Worm (Caenorhabditis elegans) whole organism, dauer: ENCODE data around the gene kbp-2.

Experiments used
- unc-62 ChIP-seq: sonication (generic microtip); optimal IDR thresholded peaks from 2 replicates; lab custom pipeline; 2017; ENCODE audit warnings: missing biosample characterization, missing genetic modification reagents, missing genetic modification characterization

kbp-2 gene

ce11 chrIII:4918906-4919305 is 15.2 kb upstream of the kbp-2 start:
- no peak for TF ChIP-seq unc-62

DNA sequence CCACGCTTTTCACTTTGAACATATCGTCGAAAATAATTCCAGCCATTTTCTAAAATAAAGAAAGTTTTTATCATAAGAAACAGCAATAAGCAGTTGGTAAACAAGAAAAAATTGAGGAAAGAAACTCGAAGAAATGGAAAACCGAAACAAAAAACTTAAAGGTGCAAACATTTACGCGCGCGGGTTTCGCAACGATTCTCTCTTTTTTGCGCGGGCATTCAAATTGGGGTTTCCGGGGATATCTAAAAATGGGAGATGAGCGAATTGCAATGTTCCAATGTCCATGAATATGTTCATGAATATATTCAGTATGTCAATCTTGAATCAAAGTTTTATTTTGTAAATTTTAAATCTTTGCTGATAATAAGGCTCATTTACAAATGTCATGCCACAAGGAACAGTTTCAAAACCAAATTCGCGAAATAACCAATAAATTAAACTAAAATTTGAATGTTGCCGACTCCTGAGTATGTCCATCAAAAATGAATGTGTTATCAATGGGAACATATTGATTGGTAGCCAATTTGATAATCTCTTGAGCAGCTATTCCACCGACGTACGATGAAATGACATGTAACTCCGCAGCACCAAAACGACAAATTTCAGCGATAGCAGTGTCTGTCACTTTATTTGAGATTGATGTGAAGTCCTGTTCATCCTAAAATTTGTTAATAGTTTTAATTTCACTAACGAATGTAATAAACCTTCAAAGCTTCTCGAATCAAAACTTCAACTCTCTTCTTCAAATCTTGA is 14.5 kb upstream of the kbp-2 start, which contains the start of gene rpb-8:
TSS of gene rpb-8 (minus strand) at position 49 of the 753 bp plus-strand sequence.
- TF ChIP-seq unc-62, result no peak

DNA sequence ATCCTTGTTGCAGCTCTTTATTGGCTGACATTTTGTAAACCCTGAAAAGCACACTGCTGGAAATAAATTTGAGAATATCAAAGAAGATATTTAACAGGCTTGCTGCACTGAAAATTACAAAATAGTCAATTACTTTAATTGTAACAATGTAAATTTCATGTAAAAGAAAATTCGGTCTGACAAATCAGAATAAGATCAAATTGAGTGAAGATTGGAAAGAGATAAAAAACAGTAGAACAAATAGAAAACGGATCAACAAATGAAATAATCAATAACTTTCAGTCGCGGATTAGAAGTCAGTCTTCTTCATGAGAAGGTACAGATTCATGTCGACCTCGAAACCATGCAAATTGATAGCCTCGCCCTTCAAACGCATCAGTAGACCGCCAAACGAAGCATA is 13.4 kb upstream of the kbp-2 start, which contains the start of gene rars-1:
TSS of gene rars-1 (minus strand) at position 101 of the 400 bp plus-strand sequence.
- no peak for TF ChIP-seq unc-62

DNA sequence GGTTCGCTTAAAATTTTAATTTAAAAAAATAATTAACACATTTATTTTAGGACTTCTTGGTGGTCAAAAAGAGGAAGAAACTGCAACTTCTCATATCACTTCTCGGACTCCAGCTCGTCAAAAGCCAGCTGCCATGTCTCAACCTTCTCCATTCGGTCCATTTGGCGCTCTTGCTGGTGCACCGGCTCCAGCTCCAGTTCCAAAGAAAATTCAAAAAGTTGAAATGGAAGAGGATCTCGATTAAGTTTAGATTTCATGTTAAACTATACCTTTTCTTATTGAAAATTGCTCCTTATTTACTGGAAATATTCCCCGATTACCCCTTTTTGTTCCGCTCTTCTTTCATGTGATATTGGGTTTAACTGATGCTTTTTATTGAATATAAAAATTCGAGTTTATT is 10.1 kb upstream of the kbp-2 start:
- TF ChIP-seq unc-62, result no peak

- no peak for TF ChIP-seq unc-62
Measured at ce11 chrIII:4912317-4912716, 8.6 kb upstream of the kbp-2 start, which contains the start of the genes F26F4.9 and cee-1. TSS of gene F26F4.9 (minus strand) at chrIII:4912521. TSS of gene cee-1 (plus strand) at chrIII:4912699.

- no peak for TF ChIP-seq unc-62
Measured at ce11 chrIII:4910956-4911355, 7.3 kb upstream of the kbp-2 start, which contains the start of gene F26F4.2. TSS of gene F26F4.2 (plus strand) at chrIII:4911256.

ce11 chrIII:4909938-4910337 is 6.3 kb upstream of the kbp-2 start, which contains the start of gene F26F4.12:
TSS of gene F26F4.12 (minus strand) at chrIII:4910038.
- no peak for TF ChIP-seq unc-62

DNA sequence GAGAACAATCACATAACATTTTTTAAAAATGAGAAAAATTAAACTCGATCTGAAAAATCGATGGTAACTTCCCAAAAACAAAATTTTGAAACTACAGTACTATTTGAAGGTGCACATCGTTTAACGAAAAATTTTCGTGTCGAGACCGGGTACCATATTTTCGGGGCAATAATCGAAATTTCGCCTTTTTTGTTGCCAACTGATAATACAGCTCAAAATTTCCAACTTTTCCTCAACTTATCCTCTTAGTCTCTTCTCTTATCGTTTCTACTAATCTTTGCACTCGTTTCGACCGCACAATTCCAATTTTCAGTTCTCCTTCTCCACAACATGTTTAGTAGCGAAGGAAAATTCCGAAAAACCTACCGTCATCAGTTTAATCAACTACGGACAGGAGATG is 3.2 kb upstream of the kbp-2 start, which contains the start of gene rom-1:
TSS of gene rom-1 (plus strand) at position 301 of the 400 bp plus-strand sequence.
- no peak for TF ChIP-seq unc-62

DNA sequence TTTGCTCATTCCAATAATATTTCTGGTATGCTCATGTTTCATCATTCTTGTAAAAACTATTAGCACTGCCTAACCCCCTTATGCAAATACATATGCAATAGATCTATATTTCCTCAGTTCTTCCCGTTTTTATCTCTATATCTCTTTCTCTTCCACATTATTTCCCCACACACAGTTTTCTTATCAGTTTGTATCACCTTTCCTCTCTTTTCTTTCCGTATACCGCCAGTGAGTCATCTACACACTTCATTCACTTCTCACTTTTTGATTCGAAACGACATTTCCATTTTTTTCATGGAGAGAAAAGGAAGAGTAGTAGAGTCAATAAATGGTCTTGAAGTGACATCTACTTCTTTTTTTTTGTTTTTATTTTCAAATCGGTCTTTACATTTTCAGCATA is 2.7 kb upstream of the kbp-2 start:
- TF ChIP-seq unc-62, result no peak

DNA sequence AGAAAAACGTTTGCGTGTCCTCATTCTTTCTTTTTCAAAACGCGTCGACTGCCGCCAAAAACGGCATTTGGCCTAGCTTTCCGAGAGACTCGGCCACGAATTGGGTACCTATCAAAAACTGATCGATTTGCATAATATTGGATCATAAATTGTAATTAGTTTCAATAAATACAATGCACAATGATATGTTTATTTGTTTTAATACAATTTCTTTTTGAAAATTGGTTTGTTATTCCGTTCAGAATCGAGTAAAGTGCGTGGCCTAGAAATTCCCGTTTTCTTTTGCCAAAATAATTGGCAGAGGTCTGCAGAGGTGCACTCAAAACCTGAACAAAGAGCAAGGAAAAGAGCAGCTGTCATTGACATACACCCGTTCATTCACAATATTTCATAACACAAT is 1.7 kb upstream of the kbp-2 start, which contains the start of gene F26F4.8:
TSS of gene F26F4.8 (minus strand) at position 69 of the 400 bp plus-strand sequence.
- TF ChIP-seq unc-62, result no peak

DNA sequence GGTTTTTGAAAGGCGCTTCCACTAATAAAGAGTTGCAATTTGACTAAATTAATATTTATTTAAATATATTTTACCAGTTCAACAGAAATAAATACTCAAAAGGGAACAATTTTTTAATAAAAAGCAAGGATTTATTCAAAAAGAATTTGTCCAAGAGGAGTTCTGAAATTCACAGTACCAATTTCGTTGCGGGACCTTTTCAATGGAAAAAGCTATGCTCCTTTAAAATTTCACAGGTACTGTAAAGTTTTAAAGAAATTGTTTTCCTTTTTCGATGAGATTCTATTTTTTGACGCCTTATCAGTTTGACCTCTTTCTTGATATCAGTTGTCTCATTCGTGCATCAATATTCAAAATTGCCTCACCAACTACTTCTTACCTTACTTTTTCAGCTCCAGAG is 3.4 kb downstream of the kbp-2 start, which contains the start of gene tag-340:
TSS of gene tag-340 (plus strand) at position 249 of the 400 bp plus-strand sequence.
- TF ChIP-seq unc-62, result no peak

- TF ChIP-seq unc-62, result no peak
Measured at ce11 chrIII:4899728-4900127, 4.0 kb downstream of the kbp-2 start.

DNA sequence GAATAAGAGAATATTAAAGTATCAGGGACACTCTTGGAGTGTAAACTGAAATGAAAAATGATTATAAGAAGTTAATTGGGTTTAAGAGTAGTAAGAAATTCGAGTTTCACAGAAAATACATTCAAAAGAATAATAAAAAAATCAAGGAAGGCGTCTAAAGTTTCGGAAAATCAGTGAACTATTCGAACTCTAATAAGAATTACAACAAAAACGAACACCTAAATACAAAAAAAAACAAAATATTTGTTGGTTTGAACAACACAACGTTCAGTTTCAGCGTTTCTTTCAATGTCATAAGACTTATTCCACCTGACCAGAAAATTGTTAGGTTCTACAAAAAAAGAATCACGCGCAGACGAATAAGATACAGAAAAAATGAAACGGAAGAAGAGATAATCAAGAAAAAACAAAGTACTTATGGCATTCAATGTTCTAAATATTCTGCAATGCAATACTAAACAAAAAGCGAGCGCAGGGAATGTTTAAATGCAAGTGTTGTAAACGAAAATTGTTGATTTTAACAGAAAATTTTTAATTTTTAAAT is 4.6 kb downstream of the kbp-2 start, which contains the start of gene nhl-2:
TSS of gene nhl-2 (minus strand) at position 51 of the 544 bp plus-strand sequence.
- no peak for TF ChIP-seq unc-62

ce11 chrIII:4895313-4895712 is 8.4 kb downstream of the kbp-2 start:
- no peak for TF ChIP-seq unc-62

- TF ChIP-seq unc-62, result no peak
Measured at ce11 chrIII:4893540-4893939, 10.1 kb downstream of the kbp-2 start, which contains the start of gene F26F4.6. TSS of gene F26F4.6 (minus strand) at chrIII:4893640.

ce11 chrIII:4890997-4891396 is 12.7 kb downstream of the kbp-2 start, which contains the start of gene F26F4.5:
TSS of gene F26F4.5 (minus strand) at chrIII:4891252.
- no peak for TF ChIP-seq unc-62

ce11 chrIII:4887291-4887690 is 16.4 kb downstream of the kbp-2 start, which contains the start of gene clec-6:
TSS of gene clec-6 (minus strand) at chrIII:4887444.
- TF ChIP-seq unc-62, result no peak
